Worm (Caenorhabditis elegans) whole organism, L4 larva: ENCODE measurements around the gene tig-2.

Experiments used
- D1046.2 ChIP-seq: fragments of 200-800 bp; sonication (Bioruptor generic); IDR thresholded peaks from 2 replicates; pipeline ENCODE4 v1.3.6; 2022; ENCODE audit warnings: missing genetic modification characterization, missing compliant biosample characterization
- T20F7.1 ChIP-seq: fragments of 200-800 bp; sonication (Bioruptor generic); optimal IDR thresholded peaks from 2 replicates; lab custom pipeline; 2018; ENCODE audit warnings: mild to moderate bottlenecking, missing genetic modification characterization, missing compliant biosample characterization
- Y48G9A.11 ChIP-seq: fragments of 200-800 bp; sonication (Bioruptor generic); IDR thresholded peaks from 2 replicates; pipeline ENCODE4 v1.3.6; 2022; ENCODE audit warnings: missing genetic modification reagents, missing genetic modification characterization, missing compliant biosample characterization
- aha-1 ChIP-seq: fragments of 150-350 bp; peaks from one replicate; lab custom pipeline; 2014; ENCODE audit warnings: missing biosample characterization, missing genetic modification characterization
- aly-2 ChIP-seq: sonication (generic microtip); optimal IDR thresholded peaks from 2 replicates; lab custom pipeline; 2018; ENCODE audit warnings: missing biosample characterization, missing genetic modification characterization
- ama-1 ChIP-seq: fragments of 150-350 bp; optimal IDR thresholded peaks from 2 replicates; lab custom pipeline; 2014; ENCODE audit warnings: inconsistent platforms, mixed read lengths
- attf-4 ChIP-seq: sonication (generic microtip); optimal IDR thresholded peaks from 3 replicates; lab custom pipeline; 2017; ENCODE audit warnings: missing biosample characterization, missing genetic modification characterization
- ceh-28 ChIP-seq: fragments of 150-350 bp; optimal IDR thresholded peaks from 2 replicates; lab custom pipeline; 2014; ENCODE audit warnings: missing biosample characterization, missing genetic modification reagents, missing genetic modification characterization
- ceh-32 ChIP-seq: sonication (generic microtip); optimal IDR thresholded peaks from 2 replicates; lab custom pipeline; 2016; ENCODE audit warnings: mild to moderate bottlenecking, missing genetic modification characterization, missing compliant biosample characterization; ENCODE audit not compliant: poor library complexity
- ceh-44 ChIP-seq: fragments of 200-800 bp; sonication (Bioruptor generic); IDR thresholded peaks from 2 replicates; pipeline ENCODE4 v1.3.6; 2022; ENCODE audit warnings: missing genetic modification reagents, missing genetic modification characterization, missing compliant biosample characterization
- ceh-62 ChIP-seq: sonication (generic microtip); optimal IDR thresholded peaks from 2 replicates; lab custom pipeline; 2017; ENCODE audit warnings: missing biosample characterization, missing genetic modification characterization
- ceh-82 ChIP-seq: sonication (generic microtip); optimal IDR thresholded peaks from 2 replicates; lab custom pipeline; 2017; ENCODE audit warnings: missing biosample characterization, missing genetic modification characterization
- daf-19 ChIP-seq: fragments of 200-800 bp; sonication (Bioruptor generic); conservative IDR thresholded peaks from 2 replicates; pipeline ENCODE4 v1.3.6; 2022; ENCODE audit warnings: missing genetic modification characterization, missing compliant biosample characterization
- daf-8 ChIP-seq: fragments of 200-800 bp; sonication (Bioruptor generic); IDR thresholded peaks from 2 replicates; pipeline ENCODE4 v1.3.6; 2022; ENCODE audit warnings: missing genetic modification characterization, missing compliant biosample characterization
- dmd-8 ChIP-seq: fragments of 200-800 bp; sonication (Bioruptor generic); IDR thresholded peaks from 2 replicates; pipeline ENCODE4 v1.3.6; 2022; ENCODE audit warnings: missing genetic modification characterization, missing compliant biosample characterization
- dpl-1 ChIP-seq: fragments of 150-350 bp; optimal IDR thresholded peaks from 2 replicates; lab custom pipeline; 2014; ENCODE audit warnings: missing biosample characterization, missing genetic modification reagents, missing genetic modification characterization
- dve-1 ChIP-seq: sonication (generic microtip); optimal IDR thresholded peaks from 2 replicates; lab custom pipeline; 2017; ENCODE audit warnings: antibody characterized with exemption, mild to moderate bottlenecking, missing genetic modification characterization, missing compliant biosample characterization; ENCODE audit not compliant: insufficient read depth
- egl-43 ChIP-seq: fragments of 200-800 bp; sonication (Bioruptor generic); IDR thresholded peaks from 2 replicates; pipeline ENCODE4 v1.3.6; 2022; ENCODE audit warnings: missing genetic modification reagents, missing genetic modification characterization, missing compliant biosample characterization
- fos-1 ChIP-seq: fragments of 150-350 bp; optimal IDR thresholded peaks from 2 replicates; lab custom pipeline; 2014; ENCODE audit warnings: missing biosample characterization, missing genetic modification characterization
- gei-8 ChIP-seq: fragments of 200-800 bp; sonication (Bioruptor generic); optimal IDR thresholded peaks from 2 replicates; lab custom pipeline; 2018; ENCODE audit warnings: mild to moderate bottlenecking, missing genetic modification characterization, missing compliant biosample characterization
- hif-1 ChIP-seq, 2 experiments: sonication (generic microtip); optimal IDR thresholded peaks; 2 replicates each; lab custom pipeline; 2016 to 2017; ENCODE audit warnings: missing compliant biosample characterization in 2 of 2, missing genetic modification characterization in 2 of 2, missing genetic modification reagents in 2 of 2, missing genotype in 2 of 2, mild to moderate bottlenecking in 1 of 2
- lin-39 ChIP-seq: fragments of 150-350 bp; optimal IDR thresholded peaks from 2 replicates; lab custom pipeline; 2014; ENCODE audit warnings: missing biosample characterization, missing genetic modification reagents, missing genetic modification characterization
- lir-3 ChIP-seq: sonication (generic microtip); optimal IDR thresholded peaks from 2 replicates; lab custom pipeline; 2016; ENCODE audit warnings: mild to moderate bottlenecking, missing genetic modification characterization, missing compliant biosample characterization
- mep-1 ChIP-seq: fragments of 150-350 bp; sonication (generic microtip); optimal IDR thresholded peaks from 3 replicates; lab custom pipeline; 2014; ENCODE audit warnings: missing biosample characterization, missing genetic modification characterization
- nhr-10 ChIP-seq: fragments of 150-350 bp; optimal IDR thresholded peaks from 2 replicates; lab custom pipeline; 2014; ENCODE audit warnings: missing biosample characterization, missing genetic modification characterization
- sdz-12 ChIP-seq: fragments of 200-800 bp; sonication (Bioruptor generic); optimal IDR thresholded peaks from 2 replicates; lab custom pipeline; 2018; ENCODE audit warnings: mild to moderate bottlenecking, missing genetic modification characterization, missing compliant biosample characterization
- snpc-1.2 ChIP-seq: fragments of 200-800 bp; sonication (Bioruptor generic); IDR thresholded peaks from 2 replicates; pipeline ENCODE4 v1.3.6; 2022; ENCODE audit warnings: missing genetic modification reagents, missing genetic modification characterization, missing compliant biosample characterization
- tag-97 ChIP-seq: fragments of 200-800 bp; sonication (Bioruptor generic); IDR thresholded peaks from 2 replicates; pipeline ENCODE4 v1.3.6; 2022; ENCODE audit warnings: missing genetic modification characterization, missing compliant biosample characterization
- tra-1 ChIP-seq: fragments of 200-800 bp; sonication (Bioruptor generic); IDR thresholded peaks from 2 replicates; pipeline ENCODE4 v1.3.6; 2022; ENCODE audit warnings: missing genetic modification reagents, missing genetic modification characterization, missing compliant biosample characterization
- unc-130 ChIP-seq: sonication (generic microtip); optimal IDR thresholded peaks from 2 replicates; lab custom pipeline; 2016; ENCODE audit warnings: missing genetic modification reagents, missing genetic modification characterization, missing compliant biosample characterization
- unc-62 ChIP-seq, 3 experiments: fragments of 150-350 bp in 1 of 3; sonication (generic microtip); optimal IDR thresholded peaks in 2 of 3; peaks in 1 of 3; 1 replicate in 1 of 3; 2 replicates in 2 of 3; lab custom pipeline; 2014 to 2017; ENCODE audit warnings: missing biosample characterization in 3 of 3, missing genetic modification characterization in 3 of 3, missing genetic modification reagents in 3 of 3, missing genotype in 1 of 3
- vab-7 ChIP-seq: fragments of 200-800 bp; sonication (Bioruptor generic); IDR thresholded peaks from 2 replicates; pipeline ENCODE4 v1.3.6; 2022; ENCODE audit warnings: missing genetic modification reagents, missing genetic modification characterization, missing compliant biosample characterization
- zag-1 ChIP-seq: fragments of 150-350 bp; optimal IDR thresholded peaks from 2 replicates; lab custom pipeline; 2014; ENCODE audit warnings: missing biosample characterization, missing genetic modification characterization
- zfp-2 ChIP-seq: sonication (generic microtip); optimal IDR thresholded peaks from 2 replicates; lab custom pipeline; 2016; ENCODE audit warnings: mild to moderate bottlenecking, missing genetic modification characterization, missing compliant biosample characterization
- zfp-3 ChIP-seq: fragments of 200-800 bp; sonication (Bioruptor generic); conservative IDR thresholded peaks from 2 replicates; pipeline ENCODE4 v1.3.6; 2022; ENCODE audit warnings: missing genetic modification reagents, missing genetic modification characterization, missing compliant biosample characterization
- ztf-11 ChIP-seq: fragments of 150-350 bp; optimal IDR thresholded peaks from 2 replicates; lab custom pipeline; 2014; ENCODE audit warnings: missing biosample characterization, missing genetic modification characterization

Gene tig-2

ce11 chrV:4686680-4687470 is 43.1 kb downstream of the tig-2 start, which contains the start of gene taf-10 (continued):
- TF ChIP-seq lin-39 (tag; lab: Kevin White, UChicago): no peak
- TF ChIP-seq mep-1 (tag; lab: Kevin White, UChicago): peak; percentile 40
- no peak for TF ChIP-seq snpc-1.2
- no peak for TF ChIP-seq zfp-2
- no peak for TF ChIP-seq ceh-28 (tag; lab: Kevin White, UChicago)
- no peak for TF ChIP-seq sdz-12 (GFP tag; lab: Kevin White, UChicago)
- TF ChIP-seq nhr-10 (tag; lab: Kevin White, UChicago): no peak
- TF ChIP-seq fos-1 (tag; lab: Kevin White, UChicago): no peak
- TF ChIP-seq unc-130 (GFP tag; lab: Kevin White, UChicago): no peak
- TF ChIP-seq lir-3 (tag; lab: Kevin White, UChicago): no peak
- no peak for TF ChIP-seq tag-97 (GFP tag; lab: Robert Waterston, UW)
- TF ChIP-seq aly-2 (tag; lab: Kevin White, UChicago): no peak
- no peak for TF ChIP-seq aha-1 (tag; lab: Kevin White, UChicago)
- TF ChIP-seq zag-1 (tag; lab: Kevin White, UChicago): no peak
- no peak for TF ChIP-seq T20F7.1 (GFP tag; lab: Kevin White, UChicago)
- no peak for TF ChIP-seq attf-4 (tag; lab: Kevin White, UChicago)

DNA sequence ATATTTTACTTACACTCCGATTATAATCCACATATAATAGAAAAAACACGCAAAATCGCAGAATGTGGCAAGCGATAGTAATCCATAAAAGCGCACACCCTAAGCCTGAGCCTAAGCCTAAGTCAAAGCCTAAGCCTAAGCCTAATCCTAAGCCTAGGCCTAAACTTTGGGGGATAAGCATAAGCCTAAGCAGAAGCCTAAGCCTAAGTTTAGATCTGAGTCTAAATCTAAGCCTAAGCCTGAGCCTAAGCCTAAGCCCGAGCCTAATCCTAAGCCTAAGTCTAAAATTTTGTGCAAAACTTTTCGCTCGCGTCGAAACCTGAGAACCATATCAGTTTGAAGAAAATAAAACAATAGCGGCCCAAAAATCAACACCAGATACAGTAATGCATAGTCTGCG is 45.8 kb downstream of the tig-2 start:
- TF ChIP-seq egl-43 (GFP tag; lab: Robert Waterston, UW) (no peak), hif-1 (tag; optimal IDR thresholded peaks at IDR 0.05; lab: Kevin White, UChicago) (no peak), unc-62 (GFP tag; optimal IDR thresholded peaks at IDR 0.05 in 1 of 2; lab: Kevin White, UChicago) (peak in 1 of 2 experiments; percentile 7), unc-62 (tag; optimal IDR thresholded peaks at IDR 0.05; lab: Kevin White, UChicago) (no peak), ama-1 (no peak), zfp-2 (no peak), tra-1 (GFP tag; lab: Robert Waterston, UW) (no peak)
- TF ChIP-seq, all 104 proteins: peak for 1

DNA sequence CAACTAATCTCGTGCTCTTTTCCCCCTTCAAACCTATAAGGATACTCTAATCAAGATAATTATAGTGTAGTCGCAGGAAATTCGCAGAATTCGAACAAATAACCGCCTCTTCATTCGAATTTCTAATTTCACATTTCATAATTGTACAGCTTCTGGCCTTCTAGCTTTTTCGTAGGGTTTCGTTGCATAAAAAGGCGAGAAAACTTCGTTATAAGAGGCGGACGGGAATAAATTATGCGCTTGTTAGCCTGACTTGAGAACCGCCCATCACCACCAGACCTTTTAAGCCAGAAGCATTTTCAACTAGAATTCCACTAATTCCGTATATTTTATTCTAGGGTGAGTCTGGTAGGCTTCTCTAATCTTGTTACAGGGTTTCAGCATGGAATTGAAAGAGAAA is 48.3 kb downstream of the tig-2 start, which contains the start of gene K03B4.4:
K03B4.4 (plus strand) TSS at position 301 of the 400 bp plus-strand sequence.
- TF ChIP-seq ztf-11 (tag; lab: Kevin White, UChicago) (no peak), ceh-32 (no peak), dmd-8 (GFP tag; lab: Robert Waterston, UW) (no peak), zfp-3 (GFP tag; lab: Robert Waterston, UW) (no peak), D1046.2 (no peak)
- TF ChIP-seq, all 104 proteins: peak for 0

ce11 chrV:4676812-4677211 is 53.1 kb downstream of the tig-2 start:
- no peak for TF ChIP-seq egl-43 (GFP tag; lab: Robert Waterston, UW)
- no peak for TF ChIP-seq hif-1 (tag; optimal IDR thresholded peaks at IDR 0.05; lab: Kevin White, UChicago)
- TF ChIP-seq vab-7 (GFP tag; lab: Robert Waterston, UW): no peak
- TF ChIP-seq Y48G9A.11 (GFP tag; lab: Robert Waterston, UW): no peak
- no peak for TF ChIP-seq tag-97 (GFP tag; lab: Robert Waterston, UW)
- TF ChIP-seq gei-8 (GFP tag; lab: Kevin White, UChicago): no peak
- no peak for TF ChIP-seq daf-19 (GFP tag; lab: Robert Waterston, UW)
- no peak for TF ChIP-seq dve-1 (tag; lab: Kevin White, UChicago)
- TF ChIP-seq ceh-82 (tag; lab: Kevin White, UChicago): no peak
- TF ChIP-seq T20F7.1 (GFP tag; lab: Kevin White, UChicago): no peak
- TF ChIP-seq ceh-44 (GFP tag; lab: Robert Waterston, UW): no peak
- TF ChIP-seq daf-8 (GFP tag; lab: Robert Waterston, UW): no peak
- no peak for TF ChIP-seq dpl-1 (GFP tag; lab: Kevin White, UChicago)
- no peak for TF ChIP-seq ceh-62 (tag; lab: Kevin White, UChicago)
- TF ChIP-seq, all 104 proteins: peak for 0
